Fruit fly (Drosophila melanogaster) whole organism, embryonic: Measurements from ENCODE around the gene CG9471.

Source experiments
- ATbp ChIP-seq: fragments of 200-800 bp; sonication (Bioruptor generic); optimal IDR thresholded peaks from 2 replicates; lab custom pipeline; 2017; ENCODE audit warnings: missing biosample characterization, mild to moderate bottlenecking, missing genetic modification characterization, missing genetic modification reagents
- Antp ChIP-seq: fragments of 200-800 bp; sonication (Bioruptor generic); optimal IDR thresholded peaks from 3 replicates; lab custom pipeline; 2016; ENCODE audit warnings: missing biosample characterization, missing genetic modification characterization
- B-H2 ChIP-seq: fragments of 200-800 bp; sonication (Bioruptor generic); optimal IDR thresholded peaks from 2 replicates; lab custom pipeline; 2018; ENCODE audit warnings: missing biosample characterization, mild to moderate bottlenecking, missing genetic modification characterization
- CG10267 ChIP-seq: fragments of 200-800 bp; sonication (Bioruptor generic); optimal IDR thresholded peaks from 2 replicates; lab custom pipeline; 2018; ENCODE audit warnings: missing biosample characterization, mild to moderate bottlenecking, missing genetic modification characterization, moderate library complexity
- CG10462 ChIP-seq: fragments of 200-800 bp; sonication (Bioruptor generic); optimal IDR thresholded peaks from 2 replicates; lab custom pipeline; 2016; ENCODE audit warnings: missing biosample characterization, missing genetic modification characterization
- CG11723 ChIP-seq: fragments of 200-800 bp; sonication (Bioruptor generic); optimal IDR thresholded peaks from 2 replicates; lab custom pipeline; 2017; ENCODE audit warnings: missing biosample characterization, mild to moderate bottlenecking, missing genetic modification characterization
- CG1603 ChIP-seq: fragments of 200-800 bp; sonication (Bioruptor generic); optimal IDR thresholded peaks from 2 replicates; lab custom pipeline; 2019; ENCODE audit warnings: missing biosample characterization, mild to moderate bottlenecking, missing genetic modification characterization, moderate library complexity
- CG17829 ChIP-seq: fragments of 200-800 bp; optimal IDR thresholded peaks from 2 replicates; lab custom pipeline; 2019; ENCODE audit warnings: missing biosample characterization, mild to moderate bottlenecking, missing genetic modification characterization, moderate library complexity
- CG18764 ChIP-seq: fragments of 200-800 bp; sonication (Bioruptor generic); optimal IDR thresholded peaks from 3 replicates; lab custom pipeline; 2016; ENCODE audit warnings: missing biosample characterization, missing genetic modification characterization
- CG30431 ChIP-seq: fragments of 200-800 bp; sonication (Bioruptor generic); optimal IDR thresholded peaks from 2 replicates; lab custom pipeline; 2017; ENCODE audit warnings: missing biosample characterization, missing genetic modification characterization
- CG31224 ChIP-seq: fragments of 200-800 bp; sonication (Bioruptor generic); IDR thresholded peaks from 2 replicates; pipeline ENCODE4 v1.3.6; 2022; ENCODE audit warnings: missing biosample characterization, missing genetic modification characterization
- CG3163 ChIP-seq: fragments of 200-800 bp; sonication (Bioruptor generic); optimal IDR thresholded peaks from 3 replicates; lab custom pipeline; 2016; ENCODE audit warnings: missing biosample characterization, missing genetic modification characterization
- CG32767 ChIP-seq: fragments of 200-800 bp; sonication (Bioruptor generic); IDR thresholded peaks from 2 replicates; pipeline ENCODE4 v1.3.6; 2022; ENCODE audit warnings: missing biosample characterization, missing genetic modification characterization
- CG3838 ChIP-seq: fragments of 200-800 bp; sonication (Bioruptor generic); optimal IDR thresholded peaks from 3 replicates; lab custom pipeline; 2016; ENCODE audit warnings: missing biosample characterization, missing genetic modification characterization
- CG3847 ChIP-seq: fragments of 200-800 bp; sonication (Bioruptor generic); IDR thresholded peaks from 2 replicates; pipeline ENCODE4 v1.3.6; 2022; ENCODE audit warnings: missing biosample characterization, missing genetic modification characterization
- CG5245 ChIP-seq: fragments of 200-800 bp; sonication (Bioruptor generic); optimal IDR thresholded peaks from 3 replicates; lab custom pipeline; 2016; ENCODE audit warnings: missing biosample characterization, missing genetic modification characterization
- CG7357 ChIP-seq: fragments of 200-800 bp; sonication (Bioruptor generic); IDR thresholded peaks from 3 replicates; pipeline ENCODE4 v1.3.6; 2022; ENCODE audit warnings: missing biosample characterization, missing genetic modification characterization
- CG7786 ChIP-seq: fragments of 200-800 bp; sonication (Bioruptor generic); optimal IDR thresholded peaks from 2 replicates; lab custom pipeline; 2016; ENCODE audit warnings: missing biosample characterization, missing genetic modification characterization
- CG8765 ChIP-seq: fragments of 200-800 bp; sonication (Bioruptor generic); IDR thresholded peaks from 2 replicates; pipeline ENCODE4 v1.3.6; 2022; ENCODE audit warnings: missing biosample characterization, missing genetic modification characterization
- CTCF ChIP-seq: fragments of 200-800 bp; sonication (Bioruptor generic); optimal IDR thresholded peaks from 2 replicates; lab custom pipeline; 2017; ENCODE audit warnings: missing biosample characterization, mild to moderate bottlenecking, missing genetic modification characterization, moderate library complexity
- ERR ChIP-seq: fragments of 200-800 bp; sonication (Bioruptor generic); optimal IDR thresholded peaks from 2 replicates; lab custom pipeline; 2016; ENCODE audit warnings: missing biosample characterization, missing genetic modification characterization
- Ets97D ChIP-seq: fragments of 200-800 bp; sonication (Bioruptor generic); optimal IDR thresholded peaks from 3 replicates; lab custom pipeline; 2016; ENCODE audit warnings: missing biosample characterization, missing genetic modification characterization
- H2.0 ChIP-seq: fragments of 200-800 bp; sonication (Bioruptor generic); IDR thresholded peaks from 2 replicates; pipeline ENCODE4 v1.3.6; 2022; ENCODE audit warnings: missing biosample characterization, missing genetic modification characterization
- HLH4C ChIP-seq: fragments of 200-800 bp; sonication (Bioruptor generic); IDR thresholded peaks from 3 replicates; pipeline ENCODE4 v1.3.6; 2022; ENCODE audit warnings: missing biosample characterization, missing genetic modification characterization; ENCODE audit not compliant: partially characterized antibody
- Hr39 ChIP-seq: fragments of >200 bp; optimal IDR thresholded peaks from 2 replicates; lab custom pipeline; 2017
- Meics ChIP-seq: fragments of 200-800 bp; sonication (Bioruptor generic); optimal IDR thresholded peaks from 2 replicates; lab custom pipeline; 2017; ENCODE audit warnings: missing biosample characterization, mild to moderate bottlenecking, missing genetic modification characterization
- Mrtf ChIP-seq: fragments of 200-800 bp; sonication (Bioruptor generic); IDR thresholded peaks from 3 replicates; pipeline ENCODE4 v1.3.6; 2022; ENCODE audit warnings: missing biosample characterization, missing genetic modification characterization
- Nf-YA ChIP-seq: fragments of 200-800 bp; sonication (Bioruptor generic); IDR thresholded peaks from 2 replicates; pipeline ENCODE4 v1.3.6; 2022; ENCODE audit warnings: missing biosample characterization, missing genetic modification characterization
- Spps ChIP-seq: fragments of 200-800 bp; sonication (Bioruptor generic); optimal IDR thresholded peaks from 2 replicates; lab custom pipeline; 2018; ENCODE audit warnings: missing biosample characterization, mild to moderate bottlenecking, missing genetic modification characterization
- Trl ChIP-seq, 3 experiments: fragments of >200 bp in 2 of 3; fragments of 200-800 bp in 1 of 3; sonication (Bioruptor generic) in 1 of 3; optimal IDR thresholded peaks; 2 replicates in 1 of 3; 3 replicates in 2 of 3; lab custom pipeline; 2016 to 2017; ENCODE audit warnings: missing biosample characterization in 1 of 3, missing genetic modification characterization in 1 of 3
- Xbp1 ChIP-seq: fragments of 200-800 bp; sonication (Bioruptor generic); optimal IDR thresholded peaks from 3 replicates; lab custom pipeline; 2016; ENCODE audit warnings: missing biosample characterization, mild to moderate bottlenecking, missing genetic modification characterization
- ac ChIP-seq: fragments of 200-800 bp; sonication (Bioruptor generic); optimal IDR thresholded peaks from 3 replicates; lab custom pipeline; 2017; ENCODE audit warnings: missing biosample characterization, mild to moderate bottlenecking, missing genetic modification characterization
- al ChIP-seq: fragments of 200-800 bp; sonication (Bioruptor generic); IDR thresholded peaks from 2 replicates; pipeline ENCODE4 v1.3.6; 2022; ENCODE audit warnings: missing biosample characterization, missing genetic modification characterization
- ato ChIP-seq: fragments of 200-800 bp; sonication (Bioruptor generic); IDR thresholded peaks from 2 replicates; pipeline ENCODE4 v1.3.6; 2022; ENCODE audit warnings: missing biosample characterization, missing genetic modification characterization; ENCODE audit not compliant: partially characterized antibody
- bcd ChIP-seq: fragments of 200-800 bp; sonication (Bioruptor generic); optimal IDR thresholded peaks from 2 replicates; lab custom pipeline; 2017; ENCODE audit warnings: missing biosample characterization, mild to moderate bottlenecking, missing genetic modification characterization
- cg ChIP-seq: fragments of 200-800 bp; sonication (Bioruptor generic); optimal IDR thresholded peaks from 3 replicates; lab custom pipeline; 2019; ENCODE audit warnings: missing biosample characterization, mild to moderate bottlenecking, missing genetic modification characterization, moderate library complexity
- chn ChIP-seq: fragments of 200-800 bp; sonication (Bioruptor generic); optimal IDR thresholded peaks from 2 replicates; lab custom pipeline; 2016; ENCODE audit warnings: missing biosample characterization, missing genetic modification characterization
- crc ChIP-seq: fragments of 200-800 bp; sonication (Bioruptor generic); optimal IDR thresholded peaks from 2 replicates; lab custom pipeline; 2016; ENCODE audit warnings: missing biosample characterization, missing genetic modification characterization
- dmrt99B ChIP-seq: fragments of 200-800 bp; sonication (Bioruptor generic); optimal IDR thresholded peaks from 2 replicates; lab custom pipeline; 2018; ENCODE audit warnings: missing biosample characterization, mild to moderate bottlenecking, missing genetic modification characterization, moderate library complexity
- ems ChIP-seq: fragments of 200-800 bp; sonication (Bioruptor generic); optimal IDR thresholded peaks from 3 replicates; lab custom pipeline; 2016; ENCODE audit warnings: missing biosample characterization, missing genetic modification characterization
- exex ChIP-seq: fragments of 200-800 bp; sonication (Bioruptor generic); optimal IDR thresholded peaks from 4 replicates; lab custom pipeline; 2018; ENCODE audit warnings: missing biosample characterization, mild to moderate bottlenecking, missing genetic modification characterization, moderate library complexity
- gce ChIP-seq: fragments of 200-800 bp; sonication (Bioruptor generic); IDR thresholded peaks from 3 replicates; pipeline ENCODE4 v1.3.6; 2022; ENCODE audit warnings: missing biosample characterization, missing genetic modification characterization
- gsb-n ChIP-seq: fragments of 200-800 bp; sonication (Bioruptor generic); optimal IDR thresholded peaks from 3 replicates; lab custom pipeline; 2018; ENCODE audit warnings: missing biosample characterization, mild to moderate bottlenecking, missing genetic modification characterization
- kni ChIP-seq: fragments of 200-800 bp; sonication (Bioruptor generic); optimal IDR thresholded peaks from 3 replicates; lab custom pipeline; 2017; ENCODE audit warnings: mild to moderate bottlenecking, missing biosample characterization, missing genetic modification reagents, missing genetic modification characterization
- ranshi ChIP-seq: fragments of 200-800 bp; sonication (Bioruptor generic); IDR thresholded peaks from 2 replicates; pipeline ENCODE4 v1.3.6; 2022; ENCODE audit warnings: missing biosample characterization, missing genetic modification characterization
- sim ChIP-seq: fragments of 200-800 bp; sonication (Bioruptor generic); IDR thresholded peaks from 2 replicates; pipeline ENCODE4 v1.3.6; 2022; ENCODE audit warnings: missing biosample characterization, missing genetic modification characterization
- slp2 ChIP-seq: fragments of 200-800 bp; sonication (Bioruptor generic); optimal IDR thresholded peaks from 2 replicates; lab custom pipeline; 2016; ENCODE audit warnings: missing biosample characterization, missing genetic modification characterization
- toy ChIP-seq: fragments of 200-800 bp; sonication (Bioruptor generic); IDR thresholded peaks from 2 replicates; pipeline ENCODE4 v1.3.6; 2022; ENCODE audit warnings: missing biosample characterization, missing genetic modification characterization
- tx ChIP-seq: fragments of 200-800 bp; sonication (Bioruptor generic); optimal IDR thresholded peaks from 2 replicates; lab custom pipeline; 2016; ENCODE audit warnings: missing biosample characterization, missing genetic modification characterization
- vnd ChIP-seq: fragments of 200-800 bp; sonication (Bioruptor generic); IDR thresholded peaks from 3 replicates; pipeline ENCODE4 v1.3.6; 2022; ENCODE audit warnings: missing biosample characterization, missing genetic modification characterization; ENCODE audit not compliant: partially characterized antibody
- zfh1 ChIP-seq: fragments of 200-800 bp; sonication (Bioruptor generic); IDR thresholded peaks from 3 replicates; pipeline ENCODE4 v1.3.6; 2022; ENCODE audit warnings: missing biosample characterization, missing genetic modification characterization
- zfh2 ChIP-seq: fragments of 200-800 bp; sonication (Bioruptor generic); optimal IDR thresholded peaks from 2 replicates; lab custom pipeline; 2016; ENCODE audit warnings: missing biosample characterization, missing genetic modification characterization

Gene CG9471

dm6 chr3R:9771519-9771972 is at the start of gene CG9471 (continued):
- TF ChIP-seq CG10462: peak; percentile 83
- peak; percentile 87 for TF ChIP-seq bcd
- TF ChIP-seq CG3838 (GFP tag; lab: Kevin White, UChicago): peak; percentile 56
- TF ChIP-seq CG5245 (GFP tag; lab: Kevin White, UChicago): peak; percentile 77
- TF ChIP-seq CG30431: peak; percentile 72
- peak; percentile 76; the same call in 1 of the 2 replicates for TF ChIP-seq toy (GFP tag; lab: Robert Waterston, UW)
- no peak for TF ChIP-seq cg (GFP tag; lab: Kevin White, UChicago)
- peak; percentile 91 for TF ChIP-seq CG17829 (tag; lab: Kevin White, UChicago)
- TF ChIP-seq Spps (tag; lab: Kevin White, UChicago): peak; percentile 83
- TF ChIP-seq CTCF: peak; percentile 26
- TF ChIP-seq B-H2 (GFP tag; lab: Kevin White, UChicago): peak; percentile 91
- TF ChIP-seq Nf-YA: peak; percentile 88
- TF ChIP-seq Antp (GFP tag; lab: Kevin White, UChicago): peak; percentile 89
- peak; percentile 95 for TF ChIP-seq Xbp1 (GFP tag; lab: Kevin White, UChicago)
- peak; percentile 85 for TF ChIP-seq ems (GFP tag; lab: Kevin White, UChicago)
- TF ChIP-seq al: peak; percentile 87
- TF ChIP-seq CG7786 (GFP tag; lab: Kevin White, UChicago): peak; percentile 93
- TF ChIP-seq Mrtf (GFP tag; lab: Robert Waterston, UW): peak; percentile 85
- peak; percentile 85 for TF ChIP-seq zfh2
- peak; percentile 85 for TF ChIP-seq crc (GFP tag; lab: Kevin White, UChicago)
- TF ChIP-seq Trl (optimal IDR thresholded peaks at IDR 0.05; lab: Kevin White, UChicago): no peak
- TF ChIP-seq Trl (GFP tag; optimal IDR thresholded peaks at IDR 0.05; lab: Kevin White, UChicago): peak; percentile 93
- peak; percentile 93 for TF ChIP-seq Meics (GFP tag; lab: Kevin White, UChicago)
- peak; percentile 32; the same call in 1 of the 3 replicates for TF ChIP-seq HLH4C (GFP tag; lab: Robert Waterston, UW)
- peak; percentile 82 for TF ChIP-seq CG18764 (GFP tag; lab: Kevin White, UChicago)
- TF ChIP-seq CG11723 (GFP tag; lab: Kevin White, UChicago): peak; percentile 84
- TF ChIP-seq ERR: peak; percentile 90
- TF ChIP-seq Hr39: no peak
- peak; percentile 29 for TF ChIP-seq ac (GFP tag; lab: Kevin White, UChicago)
- TF ChIP-seq sim (GFP tag; lab: Robert Waterston, UW): peak; percentile 73
- TF ChIP-seq CG3163 (GFP tag; lab: Kevin White, UChicago): peak; percentile 57
- TF ChIP-seq ranshi (GFP tag; lab: Robert Waterston, UW): peak; percentile 94
- peak; percentile 83 for TF ChIP-seq CG7357 (GFP tag; lab: Robert Waterston, UW)
- peak; percentile 88; the same call in 1 of the 2 replicates for TF ChIP-seq CG32767 (GFP tag; lab: Robert Waterston, UW)
- peak; percentile 90 for TF ChIP-seq zfh1 (GFP tag; lab: Robert Waterston, UW)
- peak; percentile 70 for TF ChIP-seq Ets97D (GFP tag; lab: Kevin White, UChicago)
- peak; percentile 89 for TF ChIP-seq slp2
- TF ChIP-seq CG1603 (tag; lab: Kevin White, UChicago): peak; percentile 84
- TF ChIP-seq ato (GFP tag; lab: Robert Waterston, UW): no peak
- TF ChIP-seq gsb-n: peak; percentile 81
- TF ChIP-seq CG31224 (GFP tag; lab: Robert Waterston, UW): peak; percentile 83
- TF ChIP-seq kni: peak; percentile 30
- no peak for TF ChIP-seq vnd (GFP tag; lab: Robert Waterston, UW)
- peak; percentile 92 for TF ChIP-seq exex (tag; lab: Kevin White, UChicago)
- TF ChIP-seq chn: peak; percentile 90
- TF ChIP-seq CG8765 (GFP tag; lab: Robert Waterston, UW): peak; percentile 70; the same call in 1 of the 2 replicates
- TF ChIP-seq CG3847: peak; percentile 89
- peak; percentile 91 for TF ChIP-seq dmrt99B (tag; lab: Kevin White, UChicago)
- peak; percentile 89 for TF ChIP-seq CG10267 (tag; lab: Kevin White, UChicago)
- TF ChIP-seq ATbp (GFP tag; lab: Kevin White, UChicago): peak; percentile 88
- peak; percentile 88 for TF ChIP-seq tx (GFP tag; lab: Kevin White, UChicago)
- peak; percentile 93 for TF ChIP-seq H2.0 (GFP tag; lab: Robert Waterston, UW)
- peak; percentile 80; the same call in 2 of the 3 replicates for TF ChIP-seq gce (GFP tag; lab: Robert Waterston, UW)
